Worm (Caenorhabditis elegans): Measurements from ENCODE around the gene atfs-1.

atfs-1 gene

ce11 chrV:14177657-14178129 lies 15.8 kb upstream of the atfs-1 start, which contains the start of gene ceh-74:
Gene ceh-74, plus strand, starts transcription at chrV:14178079.
- TF ChIP-seq nhr-48 (tag; optimal IDR thresholded peaks at IDR 0.05) (no peak), hlh-11 (tag; optimal IDR thresholded peaks at IDR 0.05) (peak; percentile 9), aha-1 (tag) (peak; percentile 93), hmg-1.1 (GFP tag; IDR thresholded peaks at IDR 0.05) (peak; percentile 57), dpl-1 (GFP tag; optimal IDR thresholded peaks at IDR 0.05) (peak; percentile 10)

DNA sequence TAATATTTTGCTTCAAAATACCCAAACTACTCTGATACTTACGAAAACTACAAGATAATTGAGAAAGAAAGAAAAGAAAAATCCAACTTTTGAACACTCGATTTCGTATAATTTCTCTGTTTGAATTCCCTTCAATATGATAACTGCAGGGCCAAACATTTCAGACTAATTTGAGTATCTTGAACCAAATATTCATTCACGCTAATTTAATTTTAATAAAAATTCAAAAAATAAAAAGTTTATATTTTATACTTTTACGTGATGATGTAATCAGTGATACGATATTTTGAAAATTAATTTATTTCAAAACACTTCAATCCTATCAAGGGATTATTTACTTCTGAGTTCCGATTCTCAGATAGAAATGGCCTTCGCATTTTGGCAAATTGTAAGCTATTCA lies 13.5 kb upstream of the atfs-1 start, which contains the start of gene ZC376.8:
ZC376.8 (plus strand) TSS at position 301 of the 400 bp plus-strand sequence.
- TF ChIP-seq attf-4 (tag; optimal IDR thresholded peaks at IDR 0.05) = no peak
- no peak for TF ChIP-seq hlh-30 (tag; optimal IDR thresholded peaks at IDR 0.05; ENCODE audit: insufficient read depth)
- TF ChIP-seq aha-1 (tag) = peak; percentile 24
- no peak for TF ChIP-seq nhr-11 (tag; optimal IDR thresholded peaks at IDR 0.05)

DNA sequence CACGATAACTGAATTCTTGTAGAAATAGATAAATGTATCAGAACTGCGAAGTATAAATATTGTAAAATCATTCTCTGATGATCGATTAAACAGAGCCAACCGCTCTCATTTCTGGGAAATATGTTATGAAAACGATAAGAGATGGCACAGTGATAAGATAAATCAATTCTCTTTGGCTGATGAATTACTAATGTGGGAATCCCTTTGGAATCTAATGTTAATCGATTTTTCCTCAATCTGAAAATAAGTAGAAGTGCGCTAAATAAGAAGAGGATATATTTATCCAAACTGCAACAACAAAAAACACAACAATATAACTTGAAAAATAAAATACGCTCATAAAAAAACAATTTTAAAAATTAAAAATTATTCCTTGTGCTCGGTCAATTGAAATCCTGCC lies 10.6 kb upstream of the atfs-1 start, which contains the start of gene cest-2.3:
cest-2.3 (minus strand) TSS at position 101 of the 400 bp plus-strand sequence.
- TF ChIP-seq aha-1 (tag) = peak; percentile 3
- TF ChIP-seq ztf-7 (tag; optimal IDR thresholded peaks at IDR 0.05) = no peak

- TF ChIP-seq nhr-11 (tag; optimal IDR thresholded peaks at IDR 0.05) = peak; percentile 8
- TF ChIP-seq T20F7.1 (GFP tag; optimal IDR thresholded peaks at IDR 0.05) = peak; percentile 63
- no peak for TF ChIP-seq lim-7 (GFP tag; IDR thresholded peaks at IDR 0.05)
- TF ChIP-seq lsy-2 (tag; optimal IDR thresholded peaks at IDR 0.05) = peak in 1 of 2 experiments; percentile 77
- peak; percentile 47 for TF ChIP-seq dve-1 (tag; optimal IDR thresholded peaks at IDR 0.05; ENCODE audit: insufficient read depth)
- TF ChIP-seq mes-2 (tag; optimal IDR thresholded peaks at IDR 0.05; ENCODE audit: poor library complexity, severe bottlenecking) = peak; percentile 85
- TF ChIP-seq lin-15B (tag; optimal IDR thresholded peaks at IDR 0.05) = peak; percentile 83
- TF ChIP-seq hmg-1.1 (GFP tag; IDR thresholded peaks at IDR 0.05) = peak; percentile 38; the same call in 1 of the 2 replicates
- peak; percentile 28 for TF ChIP-seq nhr-28 (tag; optimal IDR thresholded peaks at IDR 0.05)
- TF ChIP-seq zfp-2 (tag; optimal IDR thresholded peaks at IDR 0.05) = no peak
- peak; percentile 66 for TF ChIP-seq dpl-1 (GFP tag; optimal IDR thresholded peaks at IDR 0.05)
- TF ChIP-seq nhr-77 (tag; optimal IDR thresholded peaks at IDR 0.05) = peak; percentile 46
- TF ChIP-seq madf-9 (GFP tag; conservative IDR thresholded peaks at IDR 0.05) = no peak
- TF ChIP-seq hlh-30 (tag; optimal IDR thresholded peaks at IDR 0.05; ENCODE audit: insufficient read depth) = no peak
- peak; percentile 24; the same call in 1 of the 2 replicates for TF ChIP-seq dmd-6 (GFP tag; IDR thresholded peaks at IDR 0.05)
- TF ChIP-seq tra-1 (GFP tag; IDR thresholded peaks at IDR 0.05) = no peak
- TF ChIP-seq snpc-1.2 (GFP tag; IDR thresholded peaks at IDR 0.05) = no peak
- peak; percentile 5 for TF ChIP-seq ces-1 (GFP tag; optimal IDR thresholded peaks at IDR 0.05)
- TF ChIP-seq rbr-2 (tag; optimal IDR thresholded peaks at IDR 0.05) = peak; percentile 53
- peak; percentile 97 for TF ChIP-seq lin-38 (GFP tag; IDR thresholded peaks at IDR 0.05)
- no peak for TF ChIP-seq egl-27 (tag; optimal IDR thresholded peaks at IDR 0.05)
- TF ChIP-seq fkh-10 (GFP tag; optimal IDR thresholded peaks at IDR 0.05) = peak; percentile 28
These were observed 8.0 kb upstream of the atfs-1 start, which contains the start of the genes trm-1 and ints-2 for ce11 chrV:14185438-14185837. Gene trm-1, minus strand, starts transcription at chrV:14185612. Gene ints-2, plus strand, starts transcription at chrV:14185686.

DNA sequence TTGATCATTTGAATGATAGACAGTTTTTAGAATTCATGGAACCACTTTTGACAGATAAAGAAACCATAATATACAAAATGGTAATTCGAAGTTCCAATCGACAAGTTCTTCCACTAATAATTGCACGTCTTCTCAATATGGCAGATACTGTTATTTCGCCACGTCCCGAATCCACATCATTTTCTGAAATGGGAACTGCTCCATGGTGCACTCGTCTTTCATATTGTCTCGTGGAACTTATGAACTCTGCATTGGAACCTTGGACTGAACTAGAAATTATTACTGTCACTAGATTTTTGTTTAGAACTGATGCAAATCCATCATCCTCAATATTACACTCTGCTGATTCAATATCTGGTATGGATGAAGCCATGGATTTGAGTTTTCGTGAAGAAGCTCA lies 6.4 kb upstream of the atfs-1 start:
- TF ChIP-seq unc-62 (GFP tag; optimal IDR thresholded peaks at IDR 0.05 in 1 of 2) = peak in 1 of 2 experiments; percentile 99
- no peak for TF ChIP-seq unc-62 (tag; optimal IDR thresholded peaks at IDR 0.05)
- no peak for TF ChIP-seq Y48G9A.11 (GFP tag; IDR thresholded peaks at IDR 0.05)
- no peak for TF ChIP-seq lin-1 (GFP tag; IDR thresholded peaks at IDR 0.05)

DNA sequence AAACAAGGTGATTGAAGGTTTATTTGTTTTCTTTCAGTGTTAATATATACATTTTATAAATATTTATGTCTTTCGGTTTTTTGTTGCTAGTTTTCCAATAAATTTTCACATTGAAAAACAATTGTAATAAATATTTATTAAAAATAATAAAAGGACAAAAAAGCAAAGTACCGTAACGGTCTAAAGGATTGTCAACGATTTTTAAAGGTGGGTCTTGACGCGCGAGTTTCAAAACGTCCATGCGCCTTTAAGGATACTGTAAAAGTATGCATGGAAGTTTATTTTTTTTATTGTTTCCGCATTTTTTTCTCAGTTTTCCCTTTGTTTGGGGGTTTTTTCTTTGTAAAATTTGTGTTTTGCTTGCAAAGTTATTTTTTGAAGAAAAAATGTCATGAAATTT lies 593 bp upstream of the atfs-1 start:
- TF ChIP-seq daf-19 (GFP tag; conservative IDR thresholded peaks at IDR 0.05) (0 out of 2 replicates have a peak, but pooled peaks have one; percentile 26), lin-38 (GFP tag; IDR thresholded peaks at IDR 0.05) (peak; percentile 50), lsy-2 (tag; optimal IDR thresholded peaks at IDR 0.05) (peak in 1 of 2 experiments; percentile 33), F49E8.2 (tag; optimal IDR thresholded peaks at IDR 0.05; ENCODE audit: borderline replicate concordance) (peak; percentile 52), snpc-1.2 (GFP tag; IDR thresholded peaks at IDR 0.05) (0 out of 2 replicates have a peak, but pooled peaks have one; percentile 25), Y105C5A.15 (GFP tag; IDR thresholded peaks at IDR 0.05) (no peak)

Measured in whole organism, L4 larva.